Fruit fly (Drosophila melanogaster): ENCODE measurements around the gene CG32281.

DNA sequence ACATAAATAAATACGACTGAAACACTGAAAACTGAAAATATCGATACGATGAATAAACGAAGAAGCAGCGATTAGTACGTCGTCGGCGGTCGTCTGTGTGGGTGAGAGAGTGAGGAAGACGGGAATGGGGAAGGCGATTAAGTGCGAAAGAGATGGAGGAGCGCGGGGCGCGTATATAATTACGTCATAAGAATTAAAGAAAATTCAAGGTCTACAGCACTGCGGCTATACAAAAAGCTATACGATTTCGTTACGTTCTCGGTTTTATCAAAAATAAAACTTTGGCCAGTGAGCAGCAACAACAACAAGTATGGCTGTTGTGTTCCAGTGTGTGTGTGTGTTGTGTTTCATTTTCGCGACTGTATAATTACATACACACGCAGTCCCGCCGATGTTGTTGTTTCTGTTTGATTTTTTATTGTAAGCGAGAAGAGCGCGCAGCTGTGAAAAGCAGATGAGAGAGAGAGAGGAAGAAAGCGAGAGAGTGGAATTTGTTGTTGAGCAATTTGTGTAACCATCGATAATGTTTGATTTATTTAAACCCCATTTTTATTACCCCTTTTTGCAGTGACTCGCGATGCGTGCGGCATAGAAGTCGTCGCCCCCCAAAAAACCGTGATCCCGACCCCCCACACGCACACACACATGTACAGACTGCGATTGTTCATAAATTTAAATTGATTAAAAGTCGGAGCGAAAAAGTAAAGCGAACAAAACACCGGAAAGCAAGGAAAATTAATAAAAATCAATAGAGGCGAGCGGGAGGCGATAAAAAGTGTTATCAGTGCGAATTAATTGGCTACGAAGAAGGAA is 19.9 kb upstream of the CG32281 start:
- no peak for TF ChIP-seq toe (GFP tag; optimal IDR thresholded peaks at IDR 0.05)
- TF ChIP-seq CG11617 (GFP tag; optimal IDR thresholded peaks at IDR 0.05), result peak; percentile 54

All from whole organism, adult.